Worm (Caenorhabditis elegans): Measurements from ENCODE around the gene nhr-178.

nhr-178 gene

ce11 chrV:1585411-1585810 lies 22.3 kb downstream of the nhr-178 start, which contains the start of gene F16B4.7:
F16B4.7 (plus strand) TSS chrV:1585711.
- TF ChIP-seq sea-2 (GFP tag; optimal IDR thresholded peaks at IDR 0.05) (no peak), nhr-28 (tag; optimal IDR thresholded peaks at IDR 0.05) (no peak), fkh-10 (GFP tag; optimal IDR thresholded peaks at IDR 0.05) (no peak), nhr-237 (tag; optimal IDR thresholded peaks at IDR 0.05) (no peak), ztf-4 (tag; optimal IDR thresholded peaks at IDR 0.05) (no peak), snpc-4 (tag; optimal IDR thresholded peaks at IDR 0.05) (no peak)

ce11 chrV:1583242-1583641 lies 24.5 kb downstream of the nhr-178 start:
- TF ChIP-seq ceh-16 (tag; optimal IDR thresholded peaks at IDR 0.05): no peak
- TF ChIP-seq egl-5 (tag; optimal IDR thresholded peaks at IDR 0.05): no peak
- no peak for TF ChIP-seq lsy-12 (tag; optimal IDR thresholded peaks at IDR 0.05)
- no peak for TF ChIP-seq nhr-67 (tag; optimal IDR thresholded peaks at IDR 0.05)
- TF ChIP-seq nhr-76 (tag; optimal IDR thresholded peaks at IDR 0.05): no peak
- TF ChIP-seq sea-2 (GFP tag; optimal IDR thresholded peaks at IDR 0.05): no peak
- TF ChIP-seq nhr-43 (tag; optimal IDR thresholded peaks at IDR 0.05; ENCODE audit: poor library complexity, severe bottlenecking): no peak
- no peak for TF ChIP-seq zag-1 (tag; optimal IDR thresholded peaks at IDR 0.05)
- no peak for TF ChIP-seq eor-1 (tag; optimal IDR thresholded peaks at IDR 0.05)
- no peak for TF ChIP-seq nfya-1 (tag; optimal IDR thresholded peaks at IDR 0.05; ENCODE audit: insufficient read depth)
- no peak for TF ChIP-seq ZK546.5 (tag; optimal IDR thresholded peaks at IDR 0.05)
- no peak for TF ChIP-seq aly-2 (tag; optimal IDR thresholded peaks at IDR 0.05)
- TF ChIP-seq lin-15B (tag; optimal IDR thresholded peaks at IDR 0.05): no peak
- no peak for TF ChIP-seq pha-4 (tag; optimal IDR thresholded peaks at IDR 0.05)
- no peak for TF ChIP-seq elt-3 (tag; optimal IDR thresholded peaks at IDR 0.05)
- TF ChIP-seq elt-1 (tag; optimal IDR thresholded peaks at IDR 0.05): no peak
- no peak for TF ChIP-seq fkh-10 (GFP tag; optimal IDR thresholded peaks at IDR 0.05)
- no peak for TF ChIP-seq nhr-25 (tag; optimal IDR thresholded peaks at IDR 0.05)
- TF ChIP-seq lin-39 (tag; optimal IDR thresholded peaks at IDR 0.05): no peak

DNA sequence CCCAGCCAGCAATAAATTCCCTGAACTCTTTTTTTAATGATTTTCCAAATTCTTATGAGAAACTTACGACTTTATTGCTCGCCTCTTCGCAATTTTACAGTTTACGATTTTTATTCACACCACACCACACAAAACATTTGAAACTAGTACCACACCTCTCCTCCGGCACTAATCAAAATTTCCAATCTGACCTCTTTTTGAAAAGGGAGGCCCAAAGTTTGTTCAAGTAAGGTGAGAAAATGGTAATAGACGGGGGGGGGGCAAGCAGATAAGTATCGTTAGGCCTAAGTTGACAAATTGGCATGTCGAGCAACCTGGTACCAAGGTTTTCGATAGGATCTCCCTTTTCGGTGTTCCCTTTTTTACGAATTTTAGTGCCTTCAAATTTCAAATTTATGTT lies 28.0 kb downstream of the nhr-178 start:
- TF ChIP-seq ceh-28 (tag; optimal IDR thresholded peaks at IDR 0.05): no peak
- TF ChIP-seq egl-5 (tag; optimal IDR thresholded peaks at IDR 0.05): no peak
- peak; percentile 4 for TF ChIP-seq elt-1 (tag; optimal IDR thresholded peaks at IDR 0.05)
- no peak for TF ChIP-seq R02D3.7 (tag; optimal IDR thresholded peaks at IDR 0.05)
- TF ChIP-seq fkh-10 (GFP tag; optimal IDR thresholded peaks at IDR 0.05): no peak

DNA sequence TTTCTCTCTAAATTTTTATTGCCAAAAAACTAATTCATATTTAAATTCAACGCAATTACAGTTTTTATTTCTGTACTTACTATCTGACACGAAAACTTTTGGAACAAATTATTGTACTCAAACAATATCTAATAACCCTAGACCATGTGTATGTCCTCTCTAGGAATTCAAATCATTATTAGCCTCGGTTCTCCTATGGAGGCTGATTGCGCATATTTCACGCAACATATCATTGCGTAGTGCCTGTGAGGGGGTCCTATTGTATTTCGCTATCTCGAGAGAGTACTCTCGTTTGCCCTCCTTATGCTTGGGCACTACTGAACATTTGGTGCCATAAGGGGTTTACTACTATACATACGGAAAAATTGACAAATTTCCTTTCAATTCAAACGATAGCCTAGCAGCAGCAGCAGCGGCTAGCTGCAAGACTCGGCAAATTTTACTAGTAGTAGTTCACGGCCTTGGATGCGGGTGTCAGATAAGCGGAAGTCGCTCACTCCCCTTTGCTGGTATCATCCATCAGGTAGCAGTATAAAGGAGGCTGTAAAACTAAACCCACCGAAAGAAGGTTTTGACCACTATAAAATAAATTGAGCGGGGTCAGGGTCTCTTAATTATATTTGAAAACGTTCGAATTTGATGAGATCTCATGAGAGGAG lies 29.1 kb downstream of the nhr-178 start:
- TF ChIP-seq fkh-10 (GFP tag; optimal IDR thresholded peaks at IDR 0.05) (no peak), zag-1 (tag; optimal IDR thresholded peaks at IDR 0.05) (no peak), nfya-1 (tag; optimal IDR thresholded peaks at IDR 0.05; ENCODE audit: insufficient read depth) (no peak), lin-39 (tag; optimal IDR thresholded peaks at IDR 0.05) (no peak), nhr-28 (tag; optimal IDR thresholded peaks at IDR 0.05) (no peak)

DNA sequence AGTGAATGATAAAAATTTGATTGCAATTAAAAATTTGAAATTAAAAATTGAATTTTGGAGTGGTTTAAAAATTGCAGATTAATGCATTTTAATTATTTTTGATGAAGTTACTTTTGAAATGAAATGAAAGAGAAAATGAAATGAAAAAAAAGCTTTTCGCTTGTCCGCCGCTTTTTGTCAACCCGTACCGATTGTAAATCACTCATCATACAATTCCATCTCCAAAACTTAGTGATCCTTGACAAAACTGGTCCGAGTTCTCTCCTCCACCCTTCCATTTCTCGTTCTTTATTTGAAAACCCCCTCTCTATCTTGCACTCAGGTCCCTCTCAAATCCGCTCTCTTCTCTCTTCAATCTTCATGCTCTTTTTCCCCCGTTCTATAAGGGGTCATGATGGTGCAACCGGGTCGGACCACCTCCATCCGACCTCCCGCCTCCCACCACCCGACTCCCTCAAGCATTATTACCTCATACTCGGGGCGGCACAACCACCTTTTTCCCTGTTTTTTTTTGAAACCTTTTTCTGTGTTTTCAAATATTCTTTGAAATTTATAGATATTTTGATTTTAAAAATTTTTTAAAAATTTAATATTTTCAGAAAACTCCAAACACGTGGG lies 30.6 kb downstream of the nhr-178 start:
- TF ChIP-seq daf-12 (tag; optimal IDR thresholded peaks at IDR 0.05) (no peak), mdl-1 (tag; optimal IDR thresholded peaks at IDR 0.05) (no peak), ceh-16 (tag; optimal IDR thresholded peaks at IDR 0.05) (no peak), ceh-28 (tag; optimal IDR thresholded peaks at IDR 0.05) (no peak), fkh-10 (GFP tag; optimal IDR thresholded peaks at IDR 0.05) (no peak), nhr-237 (tag; optimal IDR thresholded peaks at IDR 0.05) (no peak), lin-39 (tag; optimal IDR thresholded peaks at IDR 0.05) (no peak), nhr-77 (tag; optimal IDR thresholded peaks at IDR 0.05) (no peak), nhr-43 (tag; optimal IDR thresholded peaks at IDR 0.05; ENCODE audit: poor library complexity, severe bottlenecking) (no peak), lin-15B (tag; optimal IDR thresholded peaks at IDR 0.05) (no peak), egl-27 (tag; optimal IDR thresholded peaks at IDR 0.05) (no peak)

DNA sequence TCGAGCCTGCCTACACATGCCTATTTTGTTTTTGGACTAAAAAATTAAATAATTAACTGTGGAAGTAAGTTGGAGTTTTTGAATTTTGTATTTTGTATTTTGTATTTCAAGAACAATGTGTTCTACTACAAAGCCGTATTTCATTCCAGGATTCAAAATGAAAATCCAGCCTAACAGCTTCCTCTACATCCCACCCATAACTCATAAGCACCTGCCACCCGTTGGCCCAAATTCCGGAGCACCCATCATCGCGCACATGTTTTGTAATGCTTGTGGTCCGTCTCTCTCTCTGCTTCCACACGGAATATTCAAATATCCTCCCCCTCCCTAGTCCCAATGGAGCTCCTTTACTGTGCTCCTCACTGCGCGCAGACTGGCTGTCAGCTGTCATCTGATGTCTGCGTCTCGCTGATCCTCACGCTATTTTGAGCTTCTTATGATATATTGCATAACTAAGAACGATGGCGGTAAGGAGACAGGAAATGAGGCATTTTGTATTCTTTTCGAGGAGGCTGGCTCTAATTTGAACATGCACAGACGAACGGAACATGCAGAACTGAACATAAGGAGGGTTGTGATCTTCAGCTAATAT lies 32.2 kb downstream of the nhr-178 start:
- TF ChIP-seq daf-12 (tag; optimal IDR thresholded peaks at IDR 0.05) (no peak), nhr-23 (tag; optimal IDR thresholded peaks at IDR 0.05) (no peak), ceh-28 (tag; optimal IDR thresholded peaks at IDR 0.05) (no peak)

All from whole organism, L3 larva.